Fruit fly (Drosophila melanogaster): ENCODE results near the gene mxt.

The mxt gene

dm6 chr2L:4819995-4820394 lies 27.1 kb downstream of the mxt start:
- TF ChIP-seq CG17806 (tag; optimal IDR thresholded peaks at IDR 0.05) = peak; percentile 1
- no peak for TF ChIP-seq CG15710 (tag; optimal IDR thresholded peaks at IDR 0.05)
- TF ChIP-seq CG32121 (GFP tag; IDR thresholded peaks at IDR 0.05) = no peak
- TF ChIP-seq CG12605 (GFP tag; IDR thresholded peaks at IDR 0.05) = no peak
- TF ChIP-seq Ets98B (GFP tag; IDR thresholded peaks at IDR 0.05) = peak; percentile 10; the same call in 1 of the 2 replicates
- no peak for TF ChIP-seq CG8301 (tag; optimal IDR thresholded peaks at IDR 0.05)
- no peak for TF ChIP-seq Snoo (tag; optimal IDR thresholded peaks at IDR 0.05)
- TF ChIP-seq EcR (GFP tag; optimal IDR thresholded peaks at IDR 0.05) = no peak
- no peak for TF ChIP-seq Pif1B (GFP tag; optimal IDR thresholded peaks at IDR 0.05)
- no peak for TF ChIP-seq rn (GFP tag; IDR thresholded peaks at IDR 0.05)
- TF ChIP-seq gl (tag; optimal IDR thresholded peaks at IDR 0.05) = no peak
- no peak for TF ChIP-seq CG8159 (tag; optimal IDR thresholded peaks at IDR 0.05)
- peak; percentile 53; the same call in 1 of the 3 replicates for TF ChIP-seq fd96Ca (GFP tag; IDR thresholded peaks at IDR 0.05)
- TF ChIP-seq D1 (tag; optimal IDR thresholded peaks at IDR 0.05) = no peak
- no peak for TF ChIP-seq CG34367 (tag; optimal IDR thresholded peaks at IDR 0.05)
- peak; percentile 73 for TF ChIP-seq CG4496 (GFP tag; IDR thresholded peaks at IDR 0.05)
- no peak for TF ChIP-seq CG10348 (GFP tag; IDR thresholded peaks at IDR 0.05)
- no peak for TF ChIP-seq Pif1A (GFP tag; optimal IDR thresholded peaks at IDR 0.05)
- TF ChIP-seq CG9948 (tag; optimal IDR thresholded peaks at IDR 0.05) = peak; percentile 4
- no peak for TF ChIP-seq CG13204 (GFP tag; optimal IDR thresholded peaks at IDR 0.05)
- TF ChIP-seq CG14655 (GFP tag; optimal IDR thresholded peaks at IDR 0.05) = no peak

dm6 chr2L:4818056-4818455 lies 29.0 kb downstream of the mxt start, which contains the start of gene CG3225:
Gene CG3225 (minus strand): TSS chr2L:4818245.
- TF ChIP-seq Snoo (tag; optimal IDR thresholded peaks at IDR 0.05) = no peak
- TF ChIP-seq CG10348 (GFP tag; IDR thresholded peaks at IDR 0.05) = no peak
- no peak for TF ChIP-seq EcR (GFP tag; optimal IDR thresholded peaks at IDR 0.05)
- TF ChIP-seq CG34367 (tag; optimal IDR thresholded peaks at IDR 0.05) = no peak
- TF ChIP-seq CG14655 (GFP tag; optimal IDR thresholded peaks at IDR 0.05) = no peak
- no peak for TF ChIP-seq Ets98B (GFP tag; IDR thresholded peaks at IDR 0.05)
- no peak for TF ChIP-seq CG8159 (tag; optimal IDR thresholded peaks at IDR 0.05)
- no peak for TF ChIP-seq D1 (tag; optimal IDR thresholded peaks at IDR 0.05)
- TF ChIP-seq rn (GFP tag; IDR thresholded peaks at IDR 0.05) = no peak
- no peak for TF ChIP-seq Pif1B (GFP tag; optimal IDR thresholded peaks at IDR 0.05)
- TF ChIP-seq CG12605 (GFP tag; IDR thresholded peaks at IDR 0.05) = no peak
- no peak for TF ChIP-seq CG17806 (tag; optimal IDR thresholded peaks at IDR 0.05)
- TF ChIP-seq CG13204 (GFP tag; optimal IDR thresholded peaks at IDR 0.05) = no peak
- TF ChIP-seq CG9948 (tag; optimal IDR thresholded peaks at IDR 0.05) = no peak
- no peak for TF ChIP-seq Pif1A (GFP tag; optimal IDR thresholded peaks at IDR 0.05)
- no peak for TF ChIP-seq CG8301 (tag; optimal IDR thresholded peaks at IDR 0.05)
- no peak for TF ChIP-seq CG32121 (GFP tag; IDR thresholded peaks at IDR 0.05)
- no peak for TF ChIP-seq gl (tag; optimal IDR thresholded peaks at IDR 0.05)

- no peak for TF ChIP-seq CG10348 (GFP tag; IDR thresholded peaks at IDR 0.05)
- 0 out of 3 replicates have a peak, but pooled peaks have one; percentile 9 for TF ChIP-seq fd96Ca (GFP tag; IDR thresholded peaks at IDR 0.05)
Observed at dm6 chr2L:4813023-4813339, 34.1 kb downstream of the mxt start.

dm6 chr2L:4812261-4813022 lies 34.7 kb downstream of the mxt start, which contains the start of gene CG15629:
Gene CG15629 (plus strand): TSS chr2L:4813009.
- no peak for TF ChIP-seq CG34367 (tag; optimal IDR thresholded peaks at IDR 0.05)
- no peak for TF ChIP-seq Pif1B (GFP tag; optimal IDR thresholded peaks at IDR 0.05)
- TF ChIP-seq CG9948 (tag; optimal IDR thresholded peaks at IDR 0.05) = no peak
- no peak for TF ChIP-seq CG14655 (GFP tag; optimal IDR thresholded peaks at IDR 0.05)
- TF ChIP-seq gl (tag; optimal IDR thresholded peaks at IDR 0.05) = no peak
- no peak for TF ChIP-seq CG8159 (tag; optimal IDR thresholded peaks at IDR 0.05)
- TF ChIP-seq EcR (GFP tag; optimal IDR thresholded peaks at IDR 0.05) = no peak
- TF ChIP-seq rn (GFP tag; IDR thresholded peaks at IDR 0.05) = no peak
- TF ChIP-seq CG10348 (GFP tag; IDR thresholded peaks at IDR 0.05) = no peak
- no peak for TF ChIP-seq CG4496 (GFP tag; IDR thresholded peaks at IDR 0.05)
- no peak for TF ChIP-seq CG8301 (tag; optimal IDR thresholded peaks at IDR 0.05)
- TF ChIP-seq Snoo (tag; optimal IDR thresholded peaks at IDR 0.05) = no peak
- TF ChIP-seq CG13204 (GFP tag; optimal IDR thresholded peaks at IDR 0.05) = no peak
- TF ChIP-seq CG32121 (GFP tag; IDR thresholded peaks at IDR 0.05) = no peak
- no peak for TF ChIP-seq CG17806 (tag; optimal IDR thresholded peaks at IDR 0.05)
- no peak for TF ChIP-seq Pif1A (GFP tag; optimal IDR thresholded peaks at IDR 0.05)
- TF ChIP-seq D1 (tag; optimal IDR thresholded peaks at IDR 0.05) = no peak
- no peak for TF ChIP-seq CG12605 (GFP tag; IDR thresholded peaks at IDR 0.05)
- no peak for TF ChIP-seq Ets98B (GFP tag; IDR thresholded peaks at IDR 0.05)

dm6 chr2L:4811491-4812058 lies 35.5 kb downstream of the mxt start:
- no peak for TF ChIP-seq CG34367 (tag; optimal IDR thresholded peaks at IDR 0.05)
- TF ChIP-seq EcR (GFP tag; optimal IDR thresholded peaks at IDR 0.05) = peak; percentile 89
- TF ChIP-seq CG13204 (GFP tag; optimal IDR thresholded peaks at IDR 0.05) = peak; percentile 30
- TF ChIP-seq fd96Ca (GFP tag; IDR thresholded peaks at IDR 0.05) = peak; percentile 75; the same call in 2 of the 3 replicates
- TF ChIP-seq Pif1A (GFP tag; optimal IDR thresholded peaks at IDR 0.05) = no peak
- TF ChIP-seq Pif1B (GFP tag; optimal IDR thresholded peaks at IDR 0.05) = no peak
- TF ChIP-seq CG17806 (tag; optimal IDR thresholded peaks at IDR 0.05) = no peak
- TF ChIP-seq CG14655 (GFP tag; optimal IDR thresholded peaks at IDR 0.05) = no peak
- TF ChIP-seq CG12605 (GFP tag; IDR thresholded peaks at IDR 0.05) = no peak
- TF ChIP-seq CG8301 (tag; optimal IDR thresholded peaks at IDR 0.05) = no peak
- TF ChIP-seq rn (GFP tag; IDR thresholded peaks at IDR 0.05) = no peak
- peak; percentile 12 for TF ChIP-seq D1 (tag; optimal IDR thresholded peaks at IDR 0.05)
- TF ChIP-seq CG4496 (GFP tag; IDR thresholded peaks at IDR 0.05) = peak; percentile 55; the same call in 1 of the 3 replicates
- TF ChIP-seq Snoo (tag; optimal IDR thresholded peaks at IDR 0.05) = no peak
- no peak for TF ChIP-seq CG10348 (GFP tag; IDR thresholded peaks at IDR 0.05)
- TF ChIP-seq Ets98B (GFP tag; IDR thresholded peaks at IDR 0.05) = peak; percentile 73; the same call in 1 of the 2 replicates
- TF ChIP-seq CG15710 (tag; optimal IDR thresholded peaks at IDR 0.05) = no peak
- no peak for TF ChIP-seq CG8159 (tag; optimal IDR thresholded peaks at IDR 0.05)
- TF ChIP-seq CG9948 (tag; optimal IDR thresholded peaks at IDR 0.05) = no peak
- TF ChIP-seq gl (tag; optimal IDR thresholded peaks at IDR 0.05) = peak; percentile 37
- TF ChIP-seq CG32121 (GFP tag; IDR thresholded peaks at IDR 0.05) = peak; percentile 65

Data from whole organism, pupa.